Worm (Caenorhabditis elegans) whole organism, L2 larva: Measurements from ENCODE around the gene clc-25.

Source experiments
- ceh-82 ChIP-seq: fragments of 150-350 bp; optimal IDR thresholded peaks from 2 replicates; lab custom pipeline; 2014; ENCODE audit warnings: missing biosample characterization, missing genetic modification characterization
- dmd-4 ChIP-seq: sonication (generic microtip); optimal IDR thresholded peaks from 2 replicates; lab custom pipeline; 2017; ENCODE audit warnings: missing biosample characterization, missing genetic modification characterization
- nhr-10 ChIP-seq: sonication (generic microtip); optimal IDR thresholded peaks from 2 replicates; lab custom pipeline; 2017; ENCODE audit warnings: missing biosample characterization, missing genetic modification characterization
- nhr-12 ChIP-seq: fragments of 150-350 bp; optimal IDR thresholded peaks from 2 replicates; lab custom pipeline; 2014; ENCODE audit warnings: missing biosample characterization, missing genetic modification characterization
- nhr-77 ChIP-seq: fragments of 150-350 bp; optimal IDR thresholded peaks from 2 replicates; lab custom pipeline; 2014; ENCODE audit warnings: missing biosample characterization, missing genetic modification characterization
- sma-3 ChIP-seq: sonication (generic microtip); optimal IDR thresholded peaks from 2 replicates; lab custom pipeline; 2016; ENCODE audit warnings: missing genetic modification reagents, missing genetic modification characterization, missing compliant biosample characterization
- snpc-4 ChIP-seq: fragments of 150-350 bp; optimal IDR thresholded peaks from 2 replicates; lab custom pipeline; 2014; ENCODE audit warnings: missing biosample characterization, missing genetic modification characterization
- ztf-11 ChIP-seq: sonication (generic microtip); optimal IDR thresholded peaks from 2 replicates; lab custom pipeline; 2017; ENCODE audit warnings: missing biosample characterization, missing genetic modification characterization

ce11 chrIII:1004464-1004863 is 21.7 kb downstream of the clc-25 start:
- no peak for TF ChIP-seq snpc-4 (tag; lab: Kevin White, UChicago)
- no peak for TF ChIP-seq nhr-12 (tag; lab: Kevin White, UChicago)
- no peak for TF ChIP-seq ztf-11
- TF ChIP-seq dmd-4 (tag; lab: Kevin White, UChicago), result no peak
- no peak for TF ChIP-seq nhr-10 (tag; lab: Kevin White, UChicago)
- TF ChIP-seq nhr-77 (tag; lab: Kevin White, UChicago), result no peak
- TF ChIP-seq sma-3 (GFP tag; lab: Kevin White, UChicago), result no peak
- TF ChIP-seq ceh-82 (tag; lab: Kevin White, UChicago), result no peak
